Worm (Caenorhabditis elegans) whole organism, late embryonic: ENCODE results near the gene R01H2.2.

Experiments
- ceh-18 ChIP-seq: sonication (generic microtip); optimal IDR thresholded peaks from 2 replicates; lab custom pipeline; 2016; ENCODE audit warnings: missing genetic modification characterization, missing compliant biosample characterization
- ceh-9 ChIP-seq: sonication (generic microtip); optimal IDR thresholded peaks from 2 replicates; lab custom pipeline; 2016; ENCODE audit warnings: mild to moderate bottlenecking, missing genetic modification characterization, inconsistent platforms, missing compliant biosample characterization
- dmd-4 ChIP-seq: sonication (generic microtip); optimal IDR thresholded peaks from 2 replicates; lab custom pipeline; 2016; ENCODE audit warnings: borderline replicate concordance, missing genetic modification characterization, missing compliant biosample characterization
- hlh-13 ChIP-seq: fragments of 200-800 bp; sonication (Bioruptor generic); optimal IDR thresholded peaks from 2 replicates; lab custom pipeline; 2018; ENCODE audit warnings: mild to moderate bottlenecking, missing genetic modification characterization, missing compliant biosample characterization
- pha-4 ChIP-seq: fragments of 150-350 bp; optimal IDR thresholded peaks from 2 replicates; lab custom pipeline; 2018; ENCODE audit warnings: missing biosample characterization, missing genetic modification reagents, missing genetic modification characterization
- pqm-1 ChIP-seq: sonication (generic microtip); optimal IDR thresholded peaks from 2 replicates; lab custom pipeline; 2016; ENCODE audit warnings: missing genetic modification characterization, missing compliant biosample characterization
- ref-2 ChIP-seq: sonication (generic microtip); optimal IDR thresholded peaks from 2 replicates; lab custom pipeline; 2016; ENCODE audit warnings: missing genetic modification characterization, missing compliant biosample characterization
- rnt-1 ChIP-seq: sonication (generic microtip); optimal IDR thresholded peaks from 2 replicates; lab custom pipeline; 2016; ENCODE audit warnings: missing genetic modification characterization, missing compliant biosample characterization
- unc-42 ChIP-seq: sonication (generic microtip); optimal IDR thresholded peaks from 2 replicates; lab custom pipeline; 2016; ENCODE audit warnings: missing genotype, missing genetic modification characterization, missing compliant biosample characterization

- no peak for TF ChIP-seq rnt-1
- no peak for TF ChIP-seq hlh-13
- no peak for TF ChIP-seq unc-42
- no peak for TF ChIP-seq ceh-9 (tag; lab: Kevin White, UChicago)
- no peak for TF ChIP-seq ref-2 (tag; lab: Kevin White, UChicago)
- TF ChIP-seq dmd-4 (tag; lab: Kevin White, UChicago), result no peak
- no peak for TF ChIP-seq ceh-18 (tag; lab: Kevin White, UChicago)
- TF ChIP-seq pha-4 (tag; lab: Kevin White, UChicago), result no peak
- TF ChIP-seq pqm-1 (tag; lab: Kevin White, UChicago), result no peak
These were observed 34.2 kb downstream of the R01H2.2 start, which contains the start of gene ZK418.10 for ce11 chrIII:7090545-7090944.
